Worm (Caenorhabditis elegans) whole organism, L4/young adult: Measurements from ENCODE around the gene T24D5.1.

ENCODE experiments used
- W03F9.2 ChIP-seq: fragments of 150-350 bp; optimal IDR thresholded peaks from 2 replicates; lab custom pipeline; 2014; ENCODE audit warnings: missing biosample characterization, missing genetic modification characterization
- dao-5 ChIP-seq: sonication (generic microtip); optimal IDR thresholded peaks from 2 replicates; lab custom pipeline; 2016; ENCODE audit warnings: missing genotype, missing genetic modification characterization, moderate library complexity, missing compliant biosample characterization
- him-1 ChIP-seq: sonication (generic microtip); optimal IDR thresholded peaks from 2 replicates; lab custom pipeline; 2016; ENCODE audit warnings: missing genotype, missing genetic modification reagents, missing genetic modification characterization, missing compliant biosample characterization

ce11 chrX:12525359-12525839, 49.2 kb upstream of the T24D5.1 start, which contains the start of gene scd-1:
- TF ChIP-seq W03F9.2 (no peak), him-1 (tag; lab: Kevin White, UChicago) (no peak), dao-5 (tag; lab: Kevin White, UChicago) (no peak)
